Worm (Caenorhabditis elegans): ENCODE measurements around the gene R07E5.4.

The R07E5.4 gene

ce11 chrIII:4429402-4429801, 34.8 kb downstream of the R07E5.4 start, which contains the start of gene C28A5.6:
Gene C28A5.6 (minus strand): TSS chrIII:4429502.
- TF ChIP-seq lin-15B (tag; optimal IDR thresholded peaks at IDR 0.05) (no peak), ama-1 (optimal IDR thresholded peaks at IDR 0.05) (no peak), egl-13 (tag; optimal IDR thresholded peaks at IDR 0.05) (no peak), efl-3 (GFP tag; optimal IDR thresholded peaks at IDR 0.05) (no peak), unc-62 (GFP tag; optimal IDR thresholded peaks at IDR 0.05) (no peak), zip-4 (GFP tag; optimal IDR thresholded peaks at IDR 0.05) (no peak), sox-4 (tag; optimal IDR thresholded peaks at IDR 0.05) (no peak), unc-30 (tag; optimal IDR thresholded peaks at IDR 0.05) (no peak), elt-3 (tag; optimal IDR thresholded peaks at IDR 0.05) (no peak), C34B4.2 (tag; optimal IDR thresholded peaks at IDR 0.05) (no peak), grh-1 (GFP tag; IDR thresholded peaks at IDR 0.05) (no peak), swsn-7 (tag; optimal IDR thresholded peaks at IDR 0.05) (no peak), lin-14 (GFP tag; optimal IDR thresholded peaks at IDR 0.05) (no peak), tlp-1 (tag; optimal IDR thresholded peaks at IDR 0.05) (no peak)

DNA sequence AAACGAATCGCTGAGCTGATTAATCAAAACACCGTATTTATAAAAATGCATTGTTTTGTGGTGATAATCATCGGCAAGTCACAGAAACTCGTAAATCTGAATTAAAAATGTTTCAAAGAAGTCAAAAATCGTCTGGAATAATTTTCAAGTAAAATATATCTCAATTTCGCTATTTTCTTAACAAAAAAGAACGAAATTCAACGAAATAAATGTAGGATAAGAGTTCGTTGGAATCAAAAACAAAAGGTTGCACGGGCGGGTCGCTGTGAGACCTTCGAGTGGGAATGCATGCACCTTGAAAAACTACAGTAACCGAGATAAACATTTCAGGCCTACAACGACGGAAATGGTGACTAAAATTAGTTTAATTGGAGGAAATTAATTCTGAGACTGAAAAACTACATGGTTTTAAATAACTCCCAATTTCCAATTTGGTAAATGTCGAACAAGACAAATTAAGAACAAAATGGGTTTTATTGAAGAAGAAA, 39.7 kb downstream of the R07E5.4 start, which contains the start of gene C28A5.1:
Gene C28A5.1, minus strand, starts transcription at position 51 of the 488 bp plus-strand sequence.
- no peak for TF ChIP-seq jun-1 (tag; optimal IDR thresholded peaks at IDR 0.05)
- TF ChIP-seq ceh-63 (GFP tag; optimal IDR thresholded peaks at IDR 0.05), result peak; percentile 27
- TF ChIP-seq tlp-1 (tag; optimal IDR thresholded peaks at IDR 0.05), result no peak
- no peak for TF ChIP-seq nhr-76 (tag; optimal IDR thresholded peaks at IDR 0.05)
- TF ChIP-seq lin-39 (tag; optimal IDR thresholded peaks at IDR 0.05), result no peak
- no peak for TF ChIP-seq hlh-4 (tag; optimal IDR thresholded peaks at IDR 0.05)
- TF ChIP-seq snu-23 (GFP tag; optimal IDR thresholded peaks at IDR 0.05), result no peak
- TF ChIP-seq F16B12.6 (tag; optimal IDR thresholded peaks at IDR 0.05), result no peak
- no peak for TF ChIP-seq fkh-8 (tag; optimal IDR thresholded peaks at IDR 0.05)

DNA sequence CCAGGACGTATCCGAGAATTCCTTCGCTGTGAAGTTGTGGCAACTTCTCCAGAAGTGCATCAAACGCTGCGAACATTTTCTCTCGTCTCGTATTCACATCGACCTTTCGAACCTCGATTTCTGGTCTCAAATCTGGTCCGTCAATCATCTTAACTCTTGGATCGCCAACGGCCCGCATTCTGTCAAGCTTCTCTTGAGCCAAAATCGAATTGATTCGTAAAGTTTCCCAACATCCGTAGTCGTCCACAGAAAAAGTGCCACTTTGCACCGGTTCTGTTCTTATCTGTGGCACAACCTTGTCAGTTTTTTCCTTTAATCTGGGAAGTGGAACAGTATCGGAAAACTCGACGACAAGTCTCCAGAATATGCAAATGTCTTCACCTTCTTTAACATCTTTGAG, 40.7 kb downstream of the R07E5.4 start:
- TF ChIP-seq unc-30 (tag; optimal IDR thresholded peaks at IDR 0.05) (no peak), aha-1 (tag; optimal IDR thresholded peaks at IDR 0.05) (no peak), efl-1 (optimal IDR thresholded peaks at IDR 0.05) (no peak), efl-1 (GFP tag; optimal IDR thresholded peaks at IDR 0.05 in 1 of 2) (peak in 1 of 2 experiments; percentile 59), dpl-1 (GFP tag; optimal IDR thresholded peaks at IDR 0.05) (no peak), nhr-77 (tag; optimal IDR thresholded peaks at IDR 0.05) (no peak), nhr-12 (tag; optimal IDR thresholded peaks at IDR 0.05) (no peak)

DNA sequence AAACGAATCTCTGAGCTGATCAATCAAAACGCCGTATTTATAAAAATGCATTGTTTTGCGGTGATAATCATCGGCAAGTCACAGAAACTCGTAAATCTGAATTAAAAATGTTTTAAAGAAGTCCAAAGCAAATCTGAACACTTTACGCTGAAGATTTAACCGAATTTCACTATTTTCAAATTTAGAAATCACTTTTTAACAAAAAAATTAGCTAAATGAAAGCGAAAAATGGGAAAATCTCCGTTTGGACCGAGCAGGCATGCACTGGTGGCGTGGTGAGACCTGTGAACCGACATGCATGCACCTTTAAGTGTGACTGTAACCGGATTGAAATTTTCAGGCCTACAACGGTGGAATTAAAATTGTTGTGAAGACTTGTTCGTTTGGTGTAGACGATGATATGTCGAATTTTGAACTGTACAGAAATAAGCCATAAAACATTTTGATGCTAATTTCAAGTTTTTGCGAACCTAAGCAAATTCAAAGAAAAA, 44.9 kb downstream of the R07E5.4 start, which contains the start of gene C28A5.2:
Gene C28A5.2, minus strand, starts transcription at position 51 of the 491 bp plus-strand sequence.
- TF ChIP-seq efl-1 (optimal IDR thresholded peaks at IDR 0.05) (no peak), efl-1 (GFP tag; optimal IDR thresholded peaks at IDR 0.05 in 1 of 2) (peak in 1 of 2 experiments; percentile 29), hpl-2 (GFP tag; optimal IDR thresholded peaks at IDR 0.05) (no peak)

DNA sequence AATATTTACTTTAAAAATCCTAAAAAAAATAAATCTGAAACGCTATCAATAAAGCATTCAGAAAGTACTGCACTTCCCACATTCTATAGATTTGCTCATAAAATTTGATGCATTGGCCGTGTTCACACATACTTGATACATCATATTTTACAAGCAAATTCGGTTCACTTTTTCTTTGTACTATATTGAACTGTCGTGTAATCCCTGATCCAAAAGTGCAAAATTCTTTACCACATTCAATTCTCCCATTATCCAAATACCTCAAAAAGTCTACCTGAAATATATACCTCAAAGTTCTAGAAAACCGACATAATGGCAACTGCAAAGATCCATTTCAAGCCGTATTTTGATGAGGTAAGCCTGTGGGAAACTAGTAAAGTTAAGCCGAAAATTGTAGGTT, 47.2 kb downstream of the R07E5.4 start, which contains the start of gene nex-3:
Gene nex-3, plus strand, starts transcription at position 301 of the 400 bp plus-strand sequence.
- no peak for TF ChIP-seq ztf-4 (tag; optimal IDR thresholded peaks at IDR 0.05)
- TF ChIP-seq efl-1 (optimal IDR thresholded peaks at IDR 0.05), result no peak
- TF ChIP-seq efl-1 (GFP tag; optimal IDR thresholded peaks at IDR 0.05 in 1 of 2), result peak in 1 of 2 experiments; percentile 76

ce11 chrIII:4444492-4444891, 49.9 kb downstream of the R07E5.4 start:
- no peak for TF ChIP-seq C34B4.2 (tag; optimal IDR thresholded peaks at IDR 0.05)
- TF ChIP-seq efl-1 (optimal IDR thresholded peaks at IDR 0.05), result no peak
- TF ChIP-seq efl-1 (GFP tag; optimal IDR thresholded peaks at IDR 0.05 in 1 of 2), result peak in 1 of 2 experiments; percentile 43
- no peak for TF ChIP-seq lin-35 (GFP tag; optimal IDR thresholded peaks at IDR 0.05)

Data from whole organism, L1 larva.